Worm (Caenorhabditis elegans) whole organism, L1 larva: ENCODE data around the gene K08B5.1.

Source experiments
- ama-1 ChIP-seq: fragments of 150-350 bp; optimal IDR thresholded peaks from 2 replicates; lab custom pipeline; 2014
- egl-27 ChIP-seq, 2 experiments: fragments of 150-350 bp in 1 of 2; sonication (generic microtip); optimal IDR thresholded peaks; 3 replicates each; lab custom pipeline; 2017 to 2018; ENCODE audit warnings: missing biosample characterization in 2 of 2, missing genetic modification characterization in 2 of 2, missing genetic modification reagents in 2 of 2
- irx-1 ChIP-seq: sonication (generic microtip); optimal IDR thresholded peaks from 2 replicates; lab custom pipeline; 2016; ENCODE audit warnings: missing genetic modification characterization, missing compliant biosample characterization
- mef-2 ChIP-seq: fragments of 150-350 bp; optimal IDR thresholded peaks from 2 replicates; lab custom pipeline; 2014; ENCODE audit warnings: missing biosample characterization, missing genetic modification characterization
- nhr-11 ChIP-seq: fragments of 150-350 bp; optimal IDR thresholded peaks from 2 replicates; lab custom pipeline; 2014; ENCODE audit warnings: missing biosample characterization, missing genetic modification characterization
- nhr-77 ChIP-seq: fragments of 150-350 bp; optimal IDR thresholded peaks from 2 replicates; lab custom pipeline; 2014; ENCODE audit warnings: missing biosample characterization, missing genetic modification characterization
- pag-3 ChIP-seq: sonication (generic microtip); optimal IDR thresholded peaks from 2 replicates; lab custom pipeline; 2017; ENCODE audit warnings: missing genetic modification characterization, mild to moderate bottlenecking, missing compliant biosample characterization, antibody characterized with exemption, borderline replicate concordance; ENCODE audit not compliant: insufficient read depth
- snpc-4 ChIP-seq: fragments of 150-350 bp; optimal IDR thresholded peaks from 2 replicates; lab custom pipeline; 2014; ENCODE audit warnings: missing biosample characterization, missing genetic modification characterization
- unc-86 ChIP-seq: sonication (generic microtip); optimal IDR thresholded peaks from 2 replicates; lab custom pipeline; 2016; ENCODE audit warnings: missing genetic modification characterization, missing compliant biosample characterization
- unc-98 ChIP-seq: fragments of 200-800 bp; sonication (Bioruptor generic); IDR thresholded peaks from 2 replicates; pipeline ENCODE4 v1.3.6; 2022; ENCODE audit warnings: missing genetic modification characterization, missing compliant biosample characterization
- ztf-4 ChIP-seq: fragments of 150-350 bp; optimal IDR thresholded peaks from 2 replicates; lab custom pipeline; 2014; ENCODE audit warnings: missing biosample characterization, missing genetic modification characterization

DNA sequence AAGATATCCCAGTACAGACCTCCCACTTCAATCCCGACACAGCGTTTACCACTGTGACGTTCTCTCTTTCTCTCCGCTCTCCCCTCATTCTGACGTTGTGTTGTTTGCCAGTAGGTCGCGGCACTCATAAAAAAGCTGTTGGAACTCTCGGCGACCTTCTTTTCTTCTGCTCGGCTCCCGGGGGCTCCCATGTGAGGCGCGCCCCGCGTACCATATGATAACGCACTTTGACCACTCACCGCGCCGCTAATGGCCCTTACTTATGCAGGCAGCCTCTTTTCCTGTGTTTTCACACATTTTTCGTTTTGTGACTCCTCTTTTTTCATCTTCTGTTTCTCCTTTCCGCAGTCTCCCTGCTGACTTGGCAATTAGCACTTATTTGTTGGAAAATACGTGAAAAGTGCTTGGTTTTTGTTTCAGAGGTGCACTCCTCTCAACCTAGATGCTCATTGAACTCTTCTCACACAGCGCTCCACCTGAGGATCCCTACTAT lies 21.1 kb downstream of the K08B5.1 start, which contains the start of gene ser-1:
- TF ChIP-seq egl-27 (tag; optimal IDR thresholded peaks at IDR 0.05; lab: Kevin White, UChicago) (no peak), irx-1 (tag; lab: Kevin White, UChicago) (no peak), ama-1 (no peak), snpc-4 (tag; lab: Kevin White, UChicago) (no peak), nhr-77 (no peak), nhr-11 (tag; lab: Kevin White, UChicago) (no peak), pag-3 (tag; lab: Kevin White, UChicago) (no peak), unc-98 (GFP tag; lab: Robert Waterston, UW) (no peak), ztf-4 (tag; lab: Kevin White, UChicago) (no peak), unc-86 (no peak), mef-2 (tag; lab: Kevin White, UChicago) (no peak)
